Worm (Caenorhabditis elegans) whole organism, late embryonic: Measurements from ENCODE around the gene hot-9.

Experiments
- pha-4 ChIP-seq: fragments of 150-350 bp; optimal IDR thresholded peaks from 2 replicates; lab custom pipeline; 2018; ENCODE audit warnings: missing biosample characterization, missing genetic modification reagents, missing genetic modification characterization
- ref-2 ChIP-seq: sonication (generic microtip); optimal IDR thresholded peaks from 2 replicates; lab custom pipeline; 2016; ENCODE audit warnings: missing genetic modification characterization, missing compliant biosample characterization

- TF ChIP-seq ref-2 (tag; lab: Kevin White, UChicago), result no peak
- no peak for TF ChIP-seq pha-4 (tag; lab: Kevin White, UChicago)
These were observed 37.7 kb upstream of the hot-9 start, which contains the start of gene pygo-1 for ce11 chrIV:5082900-5083530.
